Worm (Caenorhabditis elegans) whole organism, L4/young adult: Measurements from ENCODE around the gene srx-96.

ENCODE experiments used
- W03F9.2 ChIP-seq: fragments of 150-350 bp; optimal IDR thresholded peaks from 2 replicates; lab custom pipeline; 2014; ENCODE audit warnings: missing biosample characterization, missing genetic modification characterization
- dao-5 ChIP-seq: sonication (generic microtip); optimal IDR thresholded peaks from 2 replicates; lab custom pipeline; 2016; ENCODE audit warnings: missing genotype, missing genetic modification characterization, moderate library complexity, missing compliant biosample characterization
- him-1 ChIP-seq: sonication (generic microtip); optimal IDR thresholded peaks from 2 replicates; lab custom pipeline; 2016; ENCODE audit warnings: missing genotype, missing genetic modification reagents, missing genetic modification characterization, missing compliant biosample characterization

- TF ChIP-seq dao-5 (no peak), him-1 (no peak), W03F9.2 (no peak)
Observed at ce11 chrV:13687504-13687903, 23.7 kb upstream of the srx-96 start.
